Fruit fly (Drosophila melanogaster): ENCODE measurements around the gene Paris.

- TF ChIP-seq bab1 (GFP tag; optimal IDR thresholded peaks at IDR 0.05), result no peak
- no peak for TF ChIP-seq Mnt (GFP tag; optimal IDR thresholded peaks at IDR 0.05)
- TF ChIP-seq cnc (optimal IDR thresholded peaks at IDR 0.05), result no peak
- TF ChIP-seq CG11617 (GFP tag; optimal IDR thresholded peaks at IDR 0.05), result no peak
Measured at dm6 chr2L:4463323-4463722, at the start of gene Paris, which contains the start of gene CG15443.
